Worm (Caenorhabditis elegans) whole organism, L3 larva: ENCODE data around the gene F54D5.23.

Experiments used
- elt-3 ChIP-seq, 3 experiments: fragments of 150-350 bp in 1 of 3; sonication (generic microtip) in 2 of 3; optimal IDR thresholded peaks; 2 replicates in 2 of 3; 4 replicates in 1 of 3; lab custom pipeline; 2014 to 2017; ENCODE audit warnings: missing biosample characterization in 3 of 3, missing genetic modification characterization in 3 of 3
- lin-15B ChIP-seq: fragments of 150-350 bp; optimal IDR thresholded peaks from 2 replicates; lab custom pipeline; 2014; ENCODE audit warnings: missing biosample characterization, missing genetic modification characterization
- nhr-237 ChIP-seq: fragments of 150-350 bp; optimal IDR thresholded peaks from 2 replicates; lab custom pipeline; 2014; ENCODE audit warnings: missing biosample characterization, missing genetic modification characterization

DNA sequence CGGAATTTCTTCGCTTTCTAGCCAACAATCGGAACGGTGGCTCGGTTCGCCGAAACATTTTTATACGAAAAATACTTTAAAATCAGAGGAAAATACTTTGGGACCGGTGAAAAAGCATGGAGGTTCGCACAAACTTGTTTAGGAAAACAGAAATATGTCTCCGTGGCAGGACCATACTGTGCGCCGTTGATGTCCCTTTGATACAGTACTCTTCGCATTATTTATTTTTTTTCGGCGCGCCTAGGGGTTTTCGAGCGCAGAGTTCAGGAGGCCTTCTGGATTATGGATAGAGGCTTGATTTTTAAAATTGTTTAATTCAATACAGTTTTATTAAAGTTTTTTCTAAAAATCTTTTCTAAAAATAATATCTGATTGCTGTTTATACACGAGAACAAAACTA, 24.4 kb downstream of the F54D5.23 start, which contains the start of gene F54D5.9:
- TF ChIP-seq nhr-237 (tag; lab: Kevin White, UChicago) (no peak), lin-15B (no peak), elt-3 (tag; optimal IDR thresholded peaks at IDR 0.05; lab: Kevin White, UChicago) (no peak)
